Fruit fly (Drosophila melanogaster) whole organism, embryonic: ENCODE measurements around the gene Rab6.
A peak's percentile ranks its signal among the peaks of the same experiment; 100 is the strongest.

ENCODE experiments used
- CG10321 ChIP-seq: fragments of 200-800 bp; sonication (Bioruptor generic); IDR thresholded peaks from 2 replicates; pipeline ENCODE4 v1.3.6; 2022; ENCODE audit warnings: missing biosample characterization, missing genetic modification characterization
- CG10462 ChIP-seq: fragments of 200-800 bp; sonication (Bioruptor generic); optimal IDR thresholded peaks from 2 replicates; lab custom pipeline; 2016; ENCODE audit warnings: missing biosample characterization, missing genetic modification characterization
- CG10565 ChIP-seq: fragments of 200-800 bp; sonication (Bioruptor generic); optimal IDR thresholded peaks from 3 replicates; lab custom pipeline; 2016; ENCODE audit warnings: missing biosample characterization, mild to moderate bottlenecking, missing genetic modification characterization
- CG12659 ChIP-seq: fragments of 200-800 bp; sonication (Bioruptor generic); optimal IDR thresholded peaks from 3 replicates; lab custom pipeline; 2017; ENCODE audit warnings: mild to moderate bottlenecking, missing biosample characterization, missing genetic modification reagents, missing genetic modification characterization
- CG13123 ChIP-seq: fragments of 200-800 bp; sonication (Bioruptor generic); optimal IDR thresholded peaks from 2 replicates; lab custom pipeline; 2016; ENCODE audit warnings: missing biosample characterization, missing genetic modification characterization
- CG13775 ChIP-seq: fragments of 200-800 bp; sonication (Bioruptor generic); optimal IDR thresholded peaks from 3 replicates; lab custom pipeline; 2017; ENCODE audit warnings: missing biosample characterization, mild to moderate bottlenecking, missing genetic modification characterization
- CG13894 ChIP-seq: fragments of 200-800 bp; sonication (Bioruptor generic); optimal IDR thresholded peaks from 3 replicates; lab custom pipeline; 2018; ENCODE audit warnings: missing biosample characterization, mild to moderate bottlenecking, missing genetic modification characterization, moderate library complexity
- CG15073 ChIP-seq: fragments of 200-800 bp; sonication (Bioruptor generic); optimal IDR thresholded peaks from 2 replicates; lab custom pipeline; 2016; ENCODE audit warnings: missing biosample characterization, missing genetic modification characterization
- CG18262 ChIP-seq: fragments of 200-800 bp; optimal IDR thresholded peaks from 3 replicates; lab custom pipeline; 2019; ENCODE audit warnings: missing biosample characterization, mild to moderate bottlenecking, missing genetic modification characterization, moderate library complexity
- CG31365 ChIP-seq: fragments of 200-800 bp; sonication (Bioruptor generic); optimal IDR thresholded peaks from 2 replicates; lab custom pipeline; 2018; ENCODE audit warnings: missing biosample characterization, mild to moderate bottlenecking, missing genetic modification characterization
- CG31388 ChIP-seq: fragments of 200-800 bp; sonication (Bioruptor generic); optimal IDR thresholded peaks from 2 replicates; lab custom pipeline; 2016; ENCODE audit warnings: missing biosample characterization, missing genetic modification characterization
- CG3163 ChIP-seq: fragments of 200-800 bp; sonication (Bioruptor generic); optimal IDR thresholded peaks from 3 replicates; lab custom pipeline; 2016; ENCODE audit warnings: missing biosample characterization, missing genetic modification characterization
- CG3847 ChIP-seq: fragments of 200-800 bp; sonication (Bioruptor generic); IDR thresholded peaks from 2 replicates; pipeline ENCODE4 v1.3.6; 2022; ENCODE audit warnings: missing biosample characterization, missing genetic modification characterization
- CG4854 ChIP-seq: fragments of 200-800 bp; sonication (Bioruptor generic); optimal IDR thresholded peaks from 2 replicates; lab custom pipeline; 2016; ENCODE audit warnings: missing biosample characterization, missing genetic modification characterization, inconsistent platforms
- CG6175 ChIP-seq: fragments of 200-800 bp; sonication (Bioruptor generic); IDR thresholded peaks from 3 replicates; pipeline ENCODE4 v1.3.6; 2022; ENCODE audit warnings: missing biosample characterization, missing genetic modification characterization
- CG7556 ChIP-seq: fragments of 200-800 bp; sonication (Bioruptor generic); optimal IDR thresholded peaks from 2 replicates; lab custom pipeline; 2017; ENCODE audit warnings: missing biosample characterization, mild to moderate bottlenecking, missing genetic modification characterization
- CG7963 ChIP-seq: fragments of 200-800 bp; sonication (Bioruptor generic); IDR thresholded peaks from 3 replicates; pipeline ENCODE4 v1.3.6; 2022; ENCODE audit warnings: missing biosample characterization, missing genetic modification characterization; ENCODE audit not compliant: partially characterized antibody
- CG8089 ChIP-seq: fragments of 200-800 bp; sonication (Bioruptor generic); optimal IDR thresholded peaks from 3 replicates; lab custom pipeline; 2016; ENCODE audit warnings: missing biosample characterization, missing genetic modification characterization
- CG9215 ChIP-seq: fragments of 200-800 bp; sonication (Bioruptor generic); IDR thresholded peaks from 2 replicates; pipeline ENCODE4 v1.3.6; 2022; ENCODE audit warnings: missing biosample characterization, missing genetic modification characterization
- CG9437 ChIP-seq: fragments of 200-800 bp; sonication (Bioruptor generic); optimal IDR thresholded peaks from 2 replicates; lab custom pipeline; 2018; ENCODE audit warnings: missing biosample characterization, mild to moderate bottlenecking, missing genetic modification characterization
- CG9932 ChIP-seq: fragments of 200-800 bp; sonication (Bioruptor generic); IDR thresholded peaks from 2 replicates; pipeline ENCODE4 v1.3.6; 2022; ENCODE audit warnings: missing biosample characterization, missing genetic modification characterization
- CTCF ChIP-seq: fragments of 200-800 bp; sonication (Bioruptor generic); optimal IDR thresholded peaks from 2 replicates; lab custom pipeline; 2017; ENCODE audit warnings: missing biosample characterization, mild to moderate bottlenecking, missing genetic modification characterization, moderate library complexity
- Chrac-16 ChIP-seq: fragments of 200-800 bp; sonication (Bioruptor generic); optimal IDR thresholded peaks from 3 replicates; lab custom pipeline; 2016; ENCODE audit warnings: missing biosample characterization, missing genetic modification characterization
- CoRest ChIP-seq: fragments of 200-800 bp; sonication (Bioruptor generic); optimal IDR thresholded peaks from 3 replicates; lab custom pipeline; 2018; ENCODE audit warnings: missing biosample characterization, mild to moderate bottlenecking, missing genetic modification characterization, moderate library complexity
- D ChIP-seq, 2 experiments: fragments of 200-800 bp in 1 of 2; fragments of >200 bp in 1 of 2; sonication (Bioruptor generic) in 1 of 2; optimal IDR thresholded peaks; 2 replicates in 1 of 2; 3 replicates in 1 of 2; lab custom pipeline; 2017; ENCODE audit warnings: mild to moderate bottlenecking in 1 of 2, missing biosample characterization in 1 of 2, missing genetic modification characterization in 1 of 2, missing genetic modification reagents in 1 of 2
- Dip2 ChIP-seq: fragments of 200-800 bp; sonication (Bioruptor generic); IDR thresholded peaks from 2 replicates; pipeline ENCODE4 v1.3.6; 2022; ENCODE audit warnings: missing biosample characterization, missing genetic modification characterization
- ERR ChIP-seq: fragments of 200-800 bp; sonication (Bioruptor generic); optimal IDR thresholded peaks from 2 replicates; lab custom pipeline; 2016; ENCODE audit warnings: missing biosample characterization, missing genetic modification characterization
- Fer1 ChIP-seq: fragments of 200-800 bp; sonication (Bioruptor generic); optimal IDR thresholded peaks from 2 replicates; lab custom pipeline; 2017; ENCODE audit warnings: missing biosample characterization, mild to moderate bottlenecking, missing genetic modification characterization
- Lhr ChIP-seq: fragments of 200-800 bp; sonication (Bioruptor generic); optimal IDR thresholded peaks from 3 replicates; lab custom pipeline; 2017; ENCODE audit warnings: mild to moderate bottlenecking, missing biosample characterization, missing genetic modification reagents, missing genetic modification characterization
- Optix ChIP-seq: fragments of 200-800 bp; sonication (Bioruptor generic); IDR thresholded peaks from 3 replicates; pipeline ENCODE4 v1.3.6; 2022; ENCODE audit warnings: missing biosample characterization, missing genetic modification characterization
- Six4 ChIP-seq: fragments of 200-800 bp; sonication (Bioruptor generic); optimal IDR thresholded peaks from 2 replicates; lab custom pipeline; 2016; ENCODE audit warnings: missing biosample characterization, missing genetic modification characterization
- Sox100B ChIP-seq: fragments of 200-800 bp; sonication (Bioruptor generic); optimal IDR thresholded peaks from 3 replicates; lab custom pipeline; 2018; ENCODE audit warnings: missing biosample characterization, mild to moderate bottlenecking, missing genetic modification characterization
- Stat92E ChIP-seq, 3 experiments: fragments of >200 bp in 2 of 3; fragments of 200-800 bp in 1 of 3; sonication (Bioruptor generic) in 1 of 3; optimal IDR thresholded peaks; 2 replicates each; lab custom pipeline; 2017 to 2019; ENCODE audit warnings: missing biosample characterization in 3 of 3, missing genetic modification characterization in 3 of 3, mild to moderate bottlenecking in 1 of 3, moderate library complexity in 1 of 3
- Taf1 ChIP-seq: fragments of 200-800 bp; sonication (Bioruptor generic); IDR thresholded peaks from 2 replicates; pipeline ENCODE4 v1.3.6; 2022; ENCODE audit warnings: missing biosample characterization, missing genetic modification characterization
- dati ChIP-seq: fragments of 200-800 bp; sonication (Bioruptor generic); IDR thresholded peaks from 2 replicates; pipeline ENCODE4 v1.3.6; 2022; ENCODE audit warnings: missing biosample characterization, missing genetic modification characterization
- dmrt99B ChIP-seq: fragments of 200-800 bp; sonication (Bioruptor generic); optimal IDR thresholded peaks from 2 replicates; lab custom pipeline; 2018; ENCODE audit warnings: missing biosample characterization, mild to moderate bottlenecking, missing genetic modification characterization, moderate library complexity
- esg ChIP-seq: fragments of 200-800 bp; sonication (Bioruptor generic); conservative IDR thresholded peaks from 2 replicates; pipeline ENCODE4 v1.3.6; 2022; ENCODE audit warnings: missing biosample characterization, missing genetic modification characterization
- ftz-f1 ChIP-seq: fragments of 200-800 bp; sonication (Bioruptor generic); optimal IDR thresholded peaks from 2 replicates; lab custom pipeline; 2016; ENCODE audit warnings: missing biosample characterization, missing genetic modification characterization
- gfzf ChIP-seq: fragments of 200-800 bp; sonication (Bioruptor generic); optimal IDR thresholded peaks from 2 replicates; lab custom pipeline; 2016; ENCODE audit warnings: missing biosample characterization, mild to moderate bottlenecking, missing genetic modification characterization, moderate library complexity
- nerfin-1 ChIP-seq: fragments of 200-800 bp; sonication (Bioruptor generic); optimal IDR thresholded peaks from 3 replicates; lab custom pipeline; 2019; ENCODE audit warnings: missing biosample characterization, mild to moderate bottlenecking, missing genetic modification characterization, moderate library complexity
- phol ChIP-seq: fragments of 200-800 bp; sonication (Bioruptor generic); optimal IDR thresholded peaks from 3 replicates; lab custom pipeline; 2018; ENCODE audit warnings: missing biosample characterization, mild to moderate bottlenecking, missing genetic modification characterization, moderate library complexity
- pnt ChIP-seq: fragments of 200-800 bp; sonication (Bioruptor generic); optimal IDR thresholded peaks from 3 replicates; lab custom pipeline; 2016; ENCODE audit warnings: missing biosample characterization, missing genetic modification characterization
- repo ChIP-seq: fragments of 200-800 bp; sonication (Bioruptor generic); optimal IDR thresholded peaks from 2 replicates; lab custom pipeline; 2016; ENCODE audit warnings: missing biosample characterization, missing genetic modification characterization
- scrt ChIP-seq: fragments of 200-800 bp; sonication (Bioruptor generic); optimal IDR thresholded peaks from 2 replicates; lab custom pipeline; 2018; ENCODE audit warnings: missing biosample characterization, mild to moderate bottlenecking, missing genetic modification characterization, moderate library complexity
- sug ChIP-seq: fragments of 200-800 bp; optimal IDR thresholded peaks from 2 replicates; lab custom pipeline; 2019; ENCODE audit warnings: missing biosample characterization, mild to moderate bottlenecking, missing genetic modification characterization, moderate library complexity
- trh ChIP-seq: fragments of 200-800 bp; sonication (Bioruptor generic); optimal IDR thresholded peaks from 2 replicates; lab custom pipeline; 2016; ENCODE audit warnings: missing biosample characterization, missing genetic modification characterization
- tx ChIP-seq: fragments of 200-800 bp; sonication (Bioruptor generic); optimal IDR thresholded peaks from 2 replicates; lab custom pipeline; 2016; ENCODE audit warnings: missing biosample characterization, missing genetic modification characterization
- vfl ChIP-seq: fragments of 200-800 bp; sonication (Bioruptor generic); optimal IDR thresholded peaks from 2 replicates; lab custom pipeline; 2016; ENCODE audit warnings: missing biosample characterization, missing genetic modification characterization

The Rab6 gene

dm6 chr2L:12103231-12104210, 5.4 kb downstream of the Rab6 start, which contains the start of the genes Patsas and ThrRS (continued):
- TF ChIP-seq Sox100B (GFP tag; lab: Kevin White, UChicago): no peak
- peak; percentile 49 for TF ChIP-seq Lhr
- peak; percentile 15 for TF ChIP-seq CG15073 (GFP tag; lab: Kevin White, UChicago)
- TF ChIP-seq CG10321 (GFP tag; lab: Robert Waterston, UW): no peak
- peak; percentile 32; the same call in 1 of the 2 replicates for TF ChIP-seq Dip2 (GFP tag; lab: Robert Waterston, UW)
- peak; percentile 17 for TF ChIP-seq CTCF
- no peak for TF ChIP-seq dmrt99B (tag; lab: Kevin White, UChicago)
- peak; percentile 75 for TF ChIP-seq scrt (GFP tag; lab: Kevin White, UChicago)
- TF ChIP-seq CG31365 (tag; lab: Kevin White, UChicago): peak; percentile 9
- TF ChIP-seq Chrac-16 (GFP tag; lab: Kevin White, UChicago): peak; percentile 85
- TF ChIP-seq dati: no peak
- TF ChIP-seq nerfin-1 (tag; lab: Kevin White, UChicago): peak; percentile 78
- peak; percentile 73 for TF ChIP-seq CG10462
- peak; percentile 95 for TF ChIP-seq CG9215
- TF ChIP-seq CG7556 (GFP tag; lab: Kevin White, UChicago): peak; percentile 81
- TF ChIP-seq CG3163: peak; percentile 38
- peak; percentile 31 for TF ChIP-seq CG10565 (GFP tag; lab: Kevin White, UChicago)
- TF ChIP-seq D (optimal IDR thresholded peaks at IDR 0.05; lab: Kevin White, UChicago): no peak
- peak; percentile 77 for TF ChIP-seq D (GFP tag; optimal IDR thresholded peaks at IDR 0.05; lab: Kevin White, UChicago)
- TF ChIP-seq trh (GFP tag; lab: Kevin White, UChicago): peak; percentile 46
- peak; percentile 85 for TF ChIP-seq CG13894 (tag; lab: Kevin White, UChicago)
- peak; percentile 90 for TF ChIP-seq CG3847 (GFP tag; lab: Robert Waterston, UW)
- peak; percentile 76 for TF ChIP-seq vfl (GFP tag; lab: Kevin White, UChicago)
- TF ChIP-seq phol (tag; lab: Kevin White, UChicago): peak; percentile 93
- TF ChIP-seq CG18262 (tag; lab: Kevin White, UChicago): peak; percentile 84
- peak; percentile 89 for TF ChIP-seq CG9932 (GFP tag; lab: Robert Waterston, UW)
- TF ChIP-seq esg: peak; percentile 86
- peak; percentile 4 for TF ChIP-seq repo
- no peak; the same call in 2 of the 3 replicates for TF ChIP-seq CG6175 (GFP tag; lab: Robert Waterston, UW)
- TF ChIP-seq CG7963 (GFP tag; lab: Robert Waterston, UW): no peak
- peak; percentile 57; the same call in 1 of the 2 replicates for TF ChIP-seq Taf1
- no peak for TF ChIP-seq Stat92E (GFP tag; optimal IDR thresholded peaks at IDR 0.05; lab: Kevin White, UChicago)
- TF ChIP-seq gfzf (GFP tag; lab: Kevin White, UChicago): peak; percentile 79
- peak; percentile 35 for TF ChIP-seq ERR
- TF ChIP-seq CG13775 (GFP tag; lab: Kevin White, UChicago): peak; percentile 86
- TF ChIP-seq CG9437 (GFP tag; lab: Kevin White, UChicago): peak; percentile 72
- TF ChIP-seq sug: peak; percentile 86
- TF ChIP-seq Fer1 (GFP tag; lab: Kevin White, UChicago): peak; percentile 88
- peak; percentile 93 for TF ChIP-seq CG12659
- no peak for TF ChIP-seq ftz-f1 (GFP tag; lab: Kevin White, UChicago)
- TF ChIP-seq Six4 (GFP tag; lab: Kevin White, UChicago): peak; percentile 73
- TF ChIP-seq CG31388: peak; percentile 69
- TF ChIP-seq CG13123 (GFP tag; lab: Kevin White, UChicago): peak; percentile 63
- peak; percentile 53; the same call in 1 of the 3 replicates for TF ChIP-seq Optix
- TF ChIP-seq pnt (GFP tag; lab: Kevin White, UChicago): peak; percentile 71
- peak; percentile 72 for TF ChIP-seq tx (GFP tag; lab: Kevin White, UChicago)
- peak; percentile 73 for TF ChIP-seq CG4854 (GFP tag; lab: Kevin White, UChicago)
- peak; percentile 95 for TF ChIP-seq CoRest (tag; lab: Kevin White, UChicago)
- peak; percentile 71 for TF ChIP-seq CG8089 (GFP tag; lab: Kevin White, UChicago)
